Worm (Caenorhabditis elegans): ENCODE results near the gene try-9.
A peak's percentile ranks its signal among the peaks of the same experiment; 100 is the strongest.

The try-9 gene

DNA sequence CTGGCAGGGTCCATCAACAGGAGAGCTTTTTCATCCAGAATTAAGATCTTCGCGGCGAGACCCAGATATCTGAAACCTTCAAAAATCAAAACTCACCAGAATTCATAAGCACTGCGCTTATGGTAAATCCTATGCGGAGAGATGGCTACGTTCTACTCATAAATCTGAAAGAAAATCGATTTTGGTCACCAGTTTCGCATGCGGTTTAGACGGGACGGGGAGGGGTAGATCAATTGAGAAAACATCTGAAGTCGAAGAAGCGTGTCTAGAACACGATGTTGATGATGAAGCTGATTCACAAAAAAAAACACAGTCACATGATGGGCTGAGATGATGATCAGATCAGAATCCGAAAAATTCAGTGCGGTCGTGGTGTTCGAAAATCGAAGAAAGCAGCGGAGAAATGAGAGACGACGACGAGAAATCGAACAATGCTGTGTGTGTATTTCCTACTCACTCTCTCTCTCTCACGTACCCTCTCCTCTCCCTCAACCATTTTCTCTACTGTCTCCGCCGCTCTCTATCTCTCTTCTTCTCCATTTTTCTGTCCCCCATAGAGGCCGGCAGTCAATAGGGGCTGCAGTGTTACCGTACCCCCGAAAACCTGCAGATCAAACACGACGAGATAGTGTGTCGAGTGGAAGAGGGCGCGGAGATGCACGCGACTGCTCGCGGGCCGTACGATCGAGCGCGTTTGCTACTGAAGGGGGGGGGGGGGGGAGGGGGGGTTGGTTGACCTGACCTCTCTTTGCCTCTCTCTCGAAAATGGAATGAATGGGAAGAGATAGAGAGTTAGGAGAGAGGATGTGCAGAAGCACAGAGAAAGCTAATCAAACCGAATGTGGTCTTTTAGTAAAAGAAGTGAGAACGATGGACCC, 8.5 kb downstream of the try-9 start, which contains the start of gene ntl-2:
Gene ntl-2 (minus strand): TSS at position 171 of the 878 bp plus-strand sequence.
- TF ChIP-seq F55B11.4 (tag; optimal IDR thresholded peaks at IDR 0.05; ENCODE audit: borderline replicate concordance, insufficient read depth) (no peak), ztf-26 (tag; optimal IDR thresholded peaks at IDR 0.05) (peak; percentile 95), ets-4 (GFP tag; optimal IDR thresholded peaks at IDR 0.05) (peak; percentile 86), F52B5.7 (tag; optimal IDR thresholded peaks at IDR 0.05) (peak; percentile 91), nfya-2 (GFP tag; IDR thresholded peaks at IDR 0.05) (0 out of 2 replicates have a peak, but pooled peaks have one; percentile 38), T07F8.4 (tag; optimal IDR thresholded peaks at IDR 0.05) (no peak), hmg-20 (GFP tag; IDR thresholded peaks at IDR 0.05) (no peak; the same call in 1 of the 2 replicates), B0336.3 (GFP tag; IDR thresholded peaks at IDR 0.05) (peak; percentile 99), unc-130 (GFP tag; optimal IDR thresholded peaks at IDR 0.05) (no peak), tbp1 (GFP tag; optimal IDR thresholded peaks at IDR 0.05) (peak; percentile 71), aptf-3 (GFP tag; IDR thresholded peaks at IDR 0.05) (no peak), lin-26 (GFP tag; IDR thresholded peaks at IDR 0.05) (peak; percentile 48; the same call in 1 of the 2 replicates), ama-1 (optimal IDR thresholded peaks at IDR 0.05) (no peak), ama-1 (GFP tag; optimal IDR thresholded peaks at IDR 0.05) (no peak), zim-3 (tag; optimal IDR thresholded peaks at IDR 0.05) (peak; percentile 65), attf-3 (GFP tag; conservative IDR thresholded peaks at IDR 0.05) (no peak), attf-6 (GFP tag; IDR thresholded peaks at IDR 0.05) (no peak), ZK185.1 (tag; optimal IDR thresholded peaks at IDR 0.05; ENCODE audit: poor library complexity, severe bottlenecking) (peak; percentile 87), nfya-1 (tag; optimal IDR thresholded peaks at IDR 0.05; ENCODE audit: borderline replicate concordance, insufficient read depth) (no peak), cebp-1 (GFP tag; IDR thresholded peaks at IDR 0.05) (peak; percentile 11; the same call in 1 of the 2 replicates), cebp-1 (tag; optimal IDR thresholded peaks at IDR 0.05) (peak; percentile 94), dpl-1 (GFP tag; optimal IDR thresholded peaks at IDR 0.05) (peak; percentile 18), unc-62 (GFP tag; optimal IDR thresholded peaks at IDR 0.05) (peak; percentile 12), sea-2 (GFP tag; IDR thresholded peaks at IDR 0.05) (no peak), T26A5.8 (tag; optimal IDR thresholded peaks at IDR 0.05) (no peak), pha-4 (tag; optimal IDR thresholded peaks at IDR 0.05) (peak; percentile 15), chd-7 (tag; optimal IDR thresholded peaks at IDR 0.05) (peak; percentile 97), mcd-1 (GFP tag; IDR thresholded peaks at IDR 0.05) (peak; percentile 97), tbx-9 (tag; optimal IDR thresholded peaks at IDR 0.05; ENCODE audit: borderline replicate concordance) (no peak), ztf-22 (GFP tag; optimal IDR thresholded peaks at IDR 0.05) (peak; percentile 73), nhr-179 (tag; optimal IDR thresholded peaks at IDR 0.05) (no peak), fkh-3 (tag; optimal IDR thresholded peaks at IDR 0.05) (peak; percentile 6), let-607 (tag; optimal IDR thresholded peaks at IDR 0.05) (peak; percentile 75 to 81), bed-2 (GFP tag; IDR thresholded peaks at IDR 0.05) (0 out of 2 replicates have a peak, but pooled peaks have one; percentile 35), rpc-1 (optimal IDR thresholded peaks at IDR 0.05) (no peak), rpc-1 (tag; optimal IDR thresholded peaks at IDR 0.05) (no peak), hsf-1 (GFP tag; IDR thresholded peaks at IDR 0.05) (peak; percentile 63; the same call in 1 of the 2 replicates), B0035.1 (tag; optimal IDR thresholded peaks at IDR 0.05) (no peak), zfh-2 (GFP tag; conservative IDR thresholded peaks at IDR 0.05) (peak; percentile 100), F10E7.11 (tag; optimal IDR thresholded peaks at IDR 0.05) (no peak), ccch-3 (GFP tag; optimal IDR thresholded peaks at IDR 0.05) (no peak), attf-5 (GFP tag; optimal IDR thresholded peaks at IDR 0.05) (peak; percentile 99), D2030.7 (GFP tag; IDR thresholded peaks at IDR 0.05) (0 out of 2 replicates have a peak, but pooled peaks have one; percentile 10), bed-1 (GFP tag; IDR thresholded peaks at IDR 0.05) (no peak), him-1 (tag; optimal IDR thresholded peaks at IDR 0.05) (no peak), F49E8.2 (tag; optimal IDR thresholded peaks at IDR 0.05; ENCODE audit: insufficient read depth) (no peak), rec-8 (tag; optimal IDR thresholded peaks at IDR 0.05) (no peak)

Data from whole organism, young adult.